Fruit fly (Drosophila melanogaster) whole organism, embryonic: Measurements from ENCODE around the gene CG14960.

Experiments used
- ATbp ChIP-seq: fragments of 200-800 bp; sonication (Bioruptor generic); optimal IDR thresholded peaks from 2 replicates; lab custom pipeline; 2017; ENCODE audit warnings: missing biosample characterization, mild to moderate bottlenecking, missing genetic modification characterization, missing genetic modification reagents
- Adf1 ChIP-seq: fragments of 200-800 bp; sonication (Bioruptor generic); IDR thresholded peaks from 2 replicates; pipeline ENCODE4 v1.3.6; 2022; ENCODE audit warnings: missing biosample characterization, missing genetic modification characterization
- Atf3 ChIP-seq: fragments of 200-800 bp; sonication (Bioruptor generic); optimal IDR thresholded peaks from 3 replicates; lab custom pipeline; 2016; ENCODE audit warnings: missing biosample characterization, missing genetic modification characterization
- B-H2 ChIP-seq: fragments of 200-800 bp; sonication (Bioruptor generic); optimal IDR thresholded peaks from 2 replicates; lab custom pipeline; 2018; ENCODE audit warnings: missing biosample characterization, mild to moderate bottlenecking, missing genetic modification characterization
- Bgb ChIP-seq: fragments of 200-800 bp; sonication (Bioruptor generic); IDR thresholded peaks from 2 replicates; pipeline ENCODE4 v1.3.6; 2022; ENCODE audit warnings: missing biosample characterization, missing genetic modification characterization; ENCODE audit not compliant: partially characterized antibody
- Blimp-1 ChIP-seq: fragments of 200-800 bp; sonication (Bioruptor generic); optimal IDR thresholded peaks from 3 replicates; lab custom pipeline; 2018; ENCODE audit warnings: missing biosample characterization, missing genetic modification characterization, mild to moderate bottlenecking, moderate library complexity, missing genetic modification reagents
- CG10321 ChIP-seq: fragments of 200-800 bp; sonication (Bioruptor generic); IDR thresholded peaks from 2 replicates; pipeline ENCODE4 v1.3.6; 2022; ENCODE audit warnings: missing biosample characterization, missing genetic modification characterization
- CG12219 ChIP-seq: fragments of 200-800 bp; sonication (Bioruptor generic); optimal IDR thresholded peaks from 3 replicates; lab custom pipeline; 2018; ENCODE audit warnings: missing biosample characterization, mild to moderate bottlenecking, missing genetic modification characterization
- CG12299 ChIP-seq: fragments of 200-800 bp; sonication (Bioruptor generic); optimal IDR thresholded peaks from 2 replicates; lab custom pipeline; 2018; ENCODE audit warnings: missing biosample characterization, mild to moderate bottlenecking, missing genetic modification characterization
- CG12391 ChIP-seq: fragments of 200-800 bp; sonication (Bioruptor generic); optimal IDR thresholded peaks from 3 replicates; lab custom pipeline; 2018; ENCODE audit warnings: missing biosample characterization, mild to moderate bottlenecking, missing genetic modification characterization, moderate library complexity
- CG14860 ChIP-seq: fragments of 200-800 bp; sonication (Bioruptor generic); IDR thresholded peaks from 3 replicates; pipeline ENCODE4 v1.3.6; 2022; ENCODE audit warnings: missing biosample characterization, missing genetic modification characterization; ENCODE audit not compliant: partially characterized antibody
- CG15514 ChIP-seq: fragments of 200-800 bp; sonication (Bioruptor generic); optimal IDR thresholded peaks from 3 replicates; lab custom pipeline; 2017; ENCODE audit warnings: missing biosample characterization, missing genetic modification characterization, mild to moderate bottlenecking, moderate library complexity, missing genetic modification reagents
- CG16863 ChIP-seq: fragments of 200-800 bp; sonication (Bioruptor generic); optimal IDR thresholded peaks from 3 replicates; lab custom pipeline; 2016; ENCODE audit warnings: missing biosample characterization, missing genetic modification characterization
- CG1832 ChIP-seq: fragments of 200-800 bp; sonication (Bioruptor generic); optimal IDR thresholded peaks from 2 replicates; lab custom pipeline; 2017; ENCODE audit warnings: missing biosample characterization, mild to moderate bottlenecking, missing genetic modification characterization, inconsistent platforms
- CG18476 ChIP-seq: fragments of 200-800 bp; sonication (Bioruptor generic); optimal IDR thresholded peaks from 2 replicates; lab custom pipeline; 2016; ENCODE audit warnings: missing biosample characterization, mild to moderate bottlenecking, missing genetic modification characterization
- CG2129 ChIP-seq: fragments of 200-800 bp; sonication (Bioruptor generic); IDR thresholded peaks from 2 replicates; pipeline ENCODE4 v1.3.6; 2022; ENCODE audit warnings: missing biosample characterization, missing genetic modification characterization; ENCODE audit not compliant: partially characterized antibody
- CG2202 ChIP-seq: fragments of 200-800 bp; sonication (Bioruptor generic); optimal IDR thresholded peaks from 2 replicates; lab custom pipeline; 2018; ENCODE audit warnings: missing biosample characterization, mild to moderate bottlenecking, missing genetic modification characterization
- CG2875 ChIP-seq: fragments of 200-800 bp; sonication (Bioruptor generic); optimal IDR thresholded peaks from 2 replicates; lab custom pipeline; 2017; ENCODE audit warnings: missing biosample characterization, mild to moderate bottlenecking, missing genetic modification characterization, missing genetic modification reagents
- CG30020 ChIP-seq: fragments of 200-800 bp; optimal IDR thresholded peaks from 2 replicates; lab custom pipeline; 2019; ENCODE audit warnings: missing biosample characterization, mild to moderate bottlenecking, missing genetic modification characterization, moderate library complexity
- CG30403 ChIP-seq: fragments of 200-800 bp; sonication (Bioruptor generic); optimal IDR thresholded peaks from 3 replicates; lab custom pipeline; 2016; ENCODE audit warnings: missing biosample characterization, missing genetic modification characterization
- CG30431 ChIP-seq: fragments of 200-800 bp; sonication (Bioruptor generic); optimal IDR thresholded peaks from 2 replicates; lab custom pipeline; 2017; ENCODE audit warnings: missing biosample characterization, missing genetic modification characterization
- CG3407 ChIP-seq: fragments of 200-800 bp; sonication (Bioruptor generic); optimal IDR thresholded peaks from 2 replicates; lab custom pipeline; 2018; ENCODE audit warnings: missing biosample characterization, mild to moderate bottlenecking, missing genetic modification characterization
- CG4730 ChIP-seq: fragments of 200-800 bp; sonication (Bioruptor generic); IDR thresholded peaks from 2 replicates; pipeline ENCODE4 v1.3.6; 2022; ENCODE audit warnings: missing biosample characterization, missing genetic modification characterization
- CG6254 ChIP-seq: fragments of 200-800 bp; sonication (Bioruptor generic); optimal IDR thresholded peaks from 3 replicates; lab custom pipeline; 2017; ENCODE audit warnings: mild to moderate bottlenecking, missing biosample characterization, missing genetic modification reagents, missing genetic modification characterization
- CG8359 ChIP-seq: fragments of 200-800 bp; sonication (Bioruptor generic); optimal IDR thresholded peaks from 2 replicates; lab custom pipeline; 2017; ENCODE audit warnings: missing biosample characterization, mild to moderate bottlenecking, missing genetic modification characterization, borderline replicate concordance
- CTCF ChIP-seq: fragments of 200-800 bp; sonication (Bioruptor generic); optimal IDR thresholded peaks from 2 replicates; lab custom pipeline; 2017; ENCODE audit warnings: missing biosample characterization, mild to moderate bottlenecking, missing genetic modification characterization, moderate library complexity
- Camta ChIP-seq: fragments of 200-800 bp; sonication (Bioruptor generic); optimal IDR thresholded peaks from 2 replicates; lab custom pipeline; 2016; ENCODE audit warnings: missing biosample characterization, missing genetic modification characterization
- CkIIα-i1 ChIP-seq: fragments of 200-800 bp; sonication (Bioruptor generic); IDR thresholded peaks from 2 replicates; pipeline ENCODE4 v1.3.6; 2022; ENCODE audit warnings: missing biosample characterization, missing genetic modification characterization
- CrebB ChIP-seq: fragments of 200-800 bp; sonication (Bioruptor generic); optimal IDR thresholded peaks from 3 replicates; lab custom pipeline; 2018; ENCODE audit warnings: missing biosample characterization, mild to moderate bottlenecking, missing genetic modification characterization
- Dbx ChIP-seq: fragments of 200-800 bp; sonication (Bioruptor generic); IDR thresholded peaks from 3 replicates; pipeline ENCODE4 v1.3.6; 2022; ENCODE audit warnings: missing biosample characterization, missing genetic modification characterization
- Deaf1 ChIP-seq: fragments of 200-800 bp; optimal IDR thresholded peaks from 3 replicates; lab custom pipeline; 2019; ENCODE audit warnings: missing biosample characterization, mild to moderate bottlenecking, missing genetic modification characterization, moderate library complexity
- Ets65A ChIP-seq: fragments of 200-800 bp; sonication (Bioruptor generic); peaks from one replicate; lab custom pipeline; 2016; ENCODE audit warnings: missing biosample characterization, missing genetic modification characterization
- Gug ChIP-seq: fragments of 200-800 bp; sonication (Bioruptor generic); IDR thresholded peaks from 4 replicates; pipeline ENCODE4 v1.3.6; 2022; ENCODE audit warnings: missing biosample characterization, missing genetic modification characterization
- HLH3B ChIP-seq: fragments of 200-800 bp; sonication (Bioruptor generic); IDR thresholded peaks from 2 replicates; pipeline ENCODE4 v1.3.6; 2022; ENCODE audit warnings: missing biosample characterization, missing genetic modification characterization
- Lim3 ChIP-seq: fragments of 200-800 bp; sonication (Bioruptor generic); IDR thresholded peaks from 2 replicates; pipeline ENCODE4 v1.3.6; 2022; ENCODE audit warnings: missing biosample characterization, missing genetic modification characterization
- Meics ChIP-seq: fragments of 200-800 bp; sonication (Bioruptor generic); optimal IDR thresholded peaks from 2 replicates; lab custom pipeline; 2017; ENCODE audit warnings: missing biosample characterization, mild to moderate bottlenecking, missing genetic modification characterization
- Sin3A ChIP-seq: fragments of >200 bp; optimal IDR thresholded peaks from 2 replicates; lab custom pipeline; 2018
- Six4 ChIP-seq: fragments of 200-800 bp; sonication (Bioruptor generic); optimal IDR thresholded peaks from 2 replicates; lab custom pipeline; 2016; ENCODE audit warnings: missing biosample characterization, missing genetic modification characterization
- caup ChIP-seq: fragments of 200-800 bp; sonication (Bioruptor generic); optimal IDR thresholded peaks from 3 replicates; lab custom pipeline; 2017; ENCODE audit warnings: missing biosample characterization, mild to moderate bottlenecking, missing genetic modification characterization, moderate library complexity; ENCODE audit not compliant: severe bottlenecking
- dpn ChIP-seq, 2 experiments: fragments of 200-800 bp; sonication (Bioruptor generic); optimal IDR thresholded peaks; 3 replicates each; lab custom pipeline; 2016; ENCODE audit warnings: missing biosample characterization in 2 of 2, missing genetic modification characterization in 2 of 2
- emc ChIP-seq: fragments of 200-800 bp; sonication (Bioruptor generic); optimal IDR thresholded peaks from 2 replicates; lab custom pipeline; 2016; ENCODE audit warnings: missing biosample characterization, missing genetic modification characterization
- fd64A ChIP-seq: fragments of 200-800 bp; sonication (Bioruptor generic); optimal IDR thresholded peaks from 3 replicates; lab custom pipeline; 2018; ENCODE audit warnings: missing biosample characterization, mild to moderate bottlenecking, missing genetic modification characterization
- ind ChIP-seq: fragments of 200-800 bp; sonication (Bioruptor generic); optimal IDR thresholded peaks from 3 replicates; lab custom pipeline; 2016; ENCODE audit warnings: missing biosample characterization, missing genetic modification characterization
- lab ChIP-seq: fragments of 200-800 bp; sonication (Bioruptor generic); optimal IDR thresholded peaks from 3 replicates; lab custom pipeline; 2017; ENCODE audit warnings: missing biosample characterization, missing genetic modification characterization, mild to moderate bottlenecking, moderate library complexity, missing genetic modification reagents
- maf-S ChIP-seq: fragments of 200-800 bp; sonication (Bioruptor generic); optimal IDR thresholded peaks from 2 replicates; lab custom pipeline; 2016; ENCODE audit warnings: missing biosample characterization, missing genetic modification characterization
- onecut ChIP-seq: fragments of 200-800 bp; sonication (Bioruptor generic); IDR thresholded peaks from 2 replicates; pipeline ENCODE4 v1.3.6; 2022; ENCODE audit warnings: missing biosample characterization, missing genetic modification characterization
- phol ChIP-seq: fragments of 200-800 bp; sonication (Bioruptor generic); optimal IDR thresholded peaks from 3 replicates; lab custom pipeline; 2018; ENCODE audit warnings: missing biosample characterization, mild to moderate bottlenecking, missing genetic modification characterization, moderate library complexity
- prd ChIP-seq, 3 experiments: fragments of >200 bp in 2 of 3; fragments of 200-800 bp in 1 of 3; sonication (Bioruptor generic) in 1 of 3; optimal IDR thresholded peaks in 2 of 3; IDR thresholded peaks in 1 of 3; 2 replicates in 2 of 3; 3 replicates in 1 of 3; pipeline versions ENCODE4 v1.3.6 to Lab custom; 2017 to 2022; ENCODE audit warnings: missing biosample characterization in 1 of 3, missing genetic modification characterization in 1 of 3
- ttk ChIP-seq: fragments of 200-800 bp; sonication (Bioruptor generic); IDR thresholded peaks from 2 replicates; pipeline ENCODE4 v2.1.2; 2022; ENCODE audit warnings: missing biosample characterization, missing genetic modification characterization
- tx ChIP-seq: fragments of 200-800 bp; sonication (Bioruptor generic); optimal IDR thresholded peaks from 2 replicates; lab custom pipeline; 2016; ENCODE audit warnings: missing biosample characterization, missing genetic modification characterization

Gene CG14960

DNA sequence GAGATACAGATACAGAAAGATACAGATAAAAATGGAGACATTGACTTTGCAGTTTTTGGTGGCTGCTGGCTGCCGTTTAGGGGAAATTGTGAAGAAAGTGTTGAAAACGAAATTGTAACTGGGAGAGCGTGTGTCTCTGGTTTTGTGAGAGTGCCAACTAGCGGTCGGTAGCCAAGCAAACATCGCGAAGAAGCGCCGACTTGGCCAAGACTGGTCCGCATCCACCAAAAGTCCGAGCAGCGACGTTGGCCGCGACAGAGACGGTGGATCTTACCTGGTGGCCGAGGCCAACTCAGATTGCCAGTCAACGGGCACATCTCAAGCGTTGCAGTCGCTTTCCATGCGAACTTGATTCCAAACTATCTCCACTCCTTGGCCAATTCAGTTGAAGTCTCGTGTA, at the start of gene CG14960:
CG14960 (plus strand) TSS at position 301 of the 400 bp plus-strand sequence.
- no peak for TF ChIP-seq ttk (GFP tag; lab: Robert Waterston, UW)
- TF ChIP-seq Atf3: no peak
- no peak for TF ChIP-seq Meics (GFP tag; lab: Kevin White, UChicago)
- no peak for TF ChIP-seq Deaf1 (tag; lab: Kevin White, UChicago)
- TF ChIP-seq CG10321 (GFP tag; lab: Robert Waterston, UW): no peak
- no peak for TF ChIP-seq phol
- TF ChIP-seq Ets65A (GFP tag; lab: Kevin White, UChicago): peak; percentile 12
- no peak for TF ChIP-seq CG14860
- no peak for TF ChIP-seq Six4 (GFP tag; lab: Kevin White, UChicago)
- TF ChIP-seq tx (GFP tag; lab: Kevin White, UChicago): no peak
- no peak for TF ChIP-seq CG2875 (GFP tag; lab: Kevin White, UChicago)
- TF ChIP-seq dpn (GFP tag; optimal IDR thresholded peaks at IDR 0.05; lab: Kevin White, UChicago): no peak
- no peak for TF ChIP-seq caup
- TF ChIP-seq CG8359 (GFP tag; lab: Kevin White, UChicago): no peak
- TF ChIP-seq Lim3: no peak
- TF ChIP-seq prd (optimal IDR thresholded peaks at IDR 0.05; lab: Kevin White, UChicago): no peak
- TF ChIP-seq prd (GFP tag; IDR thresholded peaks at IDR 0.05; lab: Robert Waterston, UW): no peak
- no peak for TF ChIP-seq CG12299 (tag; lab: Kevin White, UChicago)
- no peak for TF ChIP-seq HLH3B (GFP tag; lab: Robert Waterston, UW)
- TF ChIP-seq Sin3A (lab: Kevin White, UChicago): no peak
- TF ChIP-seq CTCF: peak; percentile 35
- no peak for TF ChIP-seq CG30020
- no peak for TF ChIP-seq CG3407 (GFP tag; lab: Kevin White, UChicago)
- TF ChIP-seq ind (GFP tag; lab: Kevin White, UChicago): no peak
- peak; percentile 10 for TF ChIP-seq Blimp-1 (GFP tag; lab: Kevin White, UChicago)

DNA sequence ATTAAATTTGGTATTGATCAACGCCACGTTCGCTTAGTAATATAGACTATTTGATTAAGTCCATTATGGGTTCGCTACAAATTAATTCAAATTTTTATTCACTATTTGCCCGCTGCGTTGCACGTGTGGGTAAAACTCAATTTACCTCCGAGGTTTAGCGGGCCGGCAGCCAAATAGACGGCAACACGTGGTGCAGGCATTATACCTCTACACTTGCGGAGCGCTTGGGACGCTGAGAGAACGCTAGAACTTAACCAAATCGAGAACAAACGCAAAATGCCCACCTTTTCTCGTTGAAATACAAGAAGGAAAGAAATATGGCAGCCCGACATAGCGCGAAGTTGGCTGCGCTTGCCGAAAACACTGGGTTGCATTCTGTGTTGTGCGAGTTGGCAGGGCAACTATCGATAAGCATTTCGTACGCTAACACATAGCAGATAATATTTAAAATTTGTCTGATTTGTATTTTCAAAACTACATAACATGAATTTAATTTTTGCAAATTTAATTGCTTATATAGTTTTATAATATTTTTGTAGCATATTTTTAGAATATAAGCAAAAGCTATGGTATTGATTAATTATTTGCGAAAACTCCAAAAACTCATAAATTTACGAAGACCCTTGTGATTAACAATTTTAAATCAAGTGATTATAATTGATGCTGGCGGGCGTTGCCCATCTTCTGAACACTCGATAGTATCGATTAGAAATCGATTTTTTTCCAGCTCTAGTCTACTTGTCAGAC, 48.0 kb upstream of the CG14960 start, which contains the start of the genes RpL28 and eIF1:
RpL28 (minus strand) TSS at position 318 of the 747 bp plus-strand sequence.
eIF1 (plus strand) TSS at position 699 of the 747 bp plus-strand sequence.
- TF ChIP-seq CG12219 (GFP tag; lab: Kevin White, UChicago): peak; percentile 87
- peak; percentile 58 for TF ChIP-seq Adf1
- peak; percentile 90 for TF ChIP-seq CrebB (tag; lab: Kevin White, UChicago)
- peak; percentile 76 for TF ChIP-seq CG6254 (GFP tag; lab: Kevin White, UChicago)
- peak; percentile 67 for TF ChIP-seq CG2129 (GFP tag; lab: Robert Waterston, UW)
- TF ChIP-seq B-H2 (GFP tag; lab: Kevin White, UChicago): peak; percentile 97
- peak; percentile 90 for TF ChIP-seq Dbx (GFP tag; lab: Robert Waterston, UW)
- TF ChIP-seq CG4730 (GFP tag; lab: Robert Waterston, UW): peak; percentile 69
- TF ChIP-seq CG15514: peak; percentile 92
- TF ChIP-seq CG12391 (tag; lab: Kevin White, UChicago): peak; percentile 92
- TF ChIP-seq CG30403: peak; percentile 92
- TF ChIP-seq maf-S (GFP tag; lab: Kevin White, UChicago): peak; percentile 87
- TF ChIP-seq CG1832 (GFP tag; lab: Kevin White, UChicago): no peak
- peak; percentile 57 for TF ChIP-seq Gug (GFP tag; lab: Robert Waterston, UW)
- TF ChIP-seq Bgb: peak; percentile 76
- peak; percentile 91 for TF ChIP-seq CG30431 (GFP tag; lab: Kevin White, UChicago)
- TF ChIP-seq onecut (GFP tag; lab: Robert Waterston, UW): peak; percentile 89
- peak; percentile 85 for TF ChIP-seq CG2202 (tag; lab: Kevin White, UChicago)
- TF ChIP-seq CkIIα-i1 (GFP tag; lab: Robert Waterston, UW): peak; percentile 33; the same call in 1 of the 2 replicates
- peak; percentile 89 for TF ChIP-seq fd64A (GFP tag; lab: Kevin White, UChicago)
- TF ChIP-seq CG18476: peak; percentile 83
- TF ChIP-seq Camta (GFP tag; lab: Kevin White, UChicago): peak; percentile 91
- TF ChIP-seq lab (GFP tag; lab: Kevin White, UChicago): peak; percentile 60
- TF ChIP-seq ATbp (GFP tag; lab: Kevin White, UChicago): peak; percentile 88
- TF ChIP-seq CG16863: peak; percentile 83
- peak; percentile 90 for TF ChIP-seq emc (GFP tag; lab: Kevin White, UChicago)
